Fruit fly (Drosophila melanogaster) whole organism, wandering third instar larva: Measurements from ENCODE around the gene raskol.

ENCODE experiments used
- Dfd ChIP-seq: fragments of >200 bp; optimal IDR thresholded peaks from 2 replicates; lab custom pipeline; 2017; ENCODE audit warnings: missing biosample characterization, missing genetic modification characterization
- brk ChIP-seq: fragments of 200-800 bp; sonication (Bioruptor generic); optimal IDR thresholded peaks from 2 replicates; lab custom pipeline; 2016; ENCODE audit warnings: missing biosample characterization, mild to moderate bottlenecking, missing genetic modification characterization
- h ChIP-seq: fragments of 200-800 bp; sonication (Bioruptor generic); optimal IDR thresholded peaks from 3 replicates; lab custom pipeline; 2016; ENCODE audit warnings: missing biosample characterization, mild to moderate bottlenecking, missing genetic modification characterization
- psq ChIP-seq: fragments of 200-800 bp; sonication (Bioruptor generic); optimal IDR thresholded peaks from 3 replicates; lab custom pipeline; 2017; ENCODE audit warnings: missing biosample characterization, mild to moderate bottlenecking, missing genetic modification characterization, moderate library complexity

dm6 chrX:17697703-17698145 is 12.2 kb upstream of the raskol start:
- TF ChIP-seq psq, result no peak
- no peak for TF ChIP-seq h (GFP tag; lab: Kevin White, UChicago)
- TF ChIP-seq Dfd (GFP tag; lab: Kevin White, UChicago), result no peak
- no peak for TF ChIP-seq brk (GFP tag; lab: Kevin White, UChicago)
